Fruit fly (Drosophila melanogaster) whole organism, prepupa: Measurements from ENCODE around the gene FucTA.

Experiments
- Blimp-1 ChIP-seq: fragments of 200-800 bp; sonication (Bioruptor generic); optimal IDR thresholded peaks from 3 replicates; lab custom pipeline; 2017; ENCODE audit warnings: missing biosample characterization, missing genetic modification characterization, mild to moderate bottlenecking, moderate library complexity, missing genetic modification reagents
- CG10669 ChIP-seq: fragments of 200-800 bp; sonication (Bioruptor generic); optimal IDR thresholded peaks from 3 replicates; lab custom pipeline; 2018; ENCODE audit warnings: missing biosample characterization, mild to moderate bottlenecking, missing genetic modification characterization, moderate library complexity
- CG11294 ChIP-seq: fragments of 200-800 bp; sonication (Bioruptor generic); IDR thresholded peaks from 2 replicates; pipeline ENCODE4 v1.3.6; 2022; ENCODE audit warnings: missing biosample characterization, missing genetic modification characterization
- CG1621 ChIP-seq: fragments of 200-800 bp; sonication (Bioruptor generic); optimal IDR thresholded peaks from 3 replicates; lab custom pipeline; 2018; ENCODE audit warnings: missing biosample characterization, mild to moderate bottlenecking, missing genetic modification characterization
- CG16779 ChIP-seq: fragments of 200-800 bp; sonication (Bioruptor generic); optimal IDR thresholded peaks from 3 replicates; lab custom pipeline; 2017; ENCODE audit warnings: missing biosample characterization, mild to moderate bottlenecking, missing genetic modification characterization
- CG3032 ChIP-seq: fragments of 200-800 bp; optimal IDR thresholded peaks from 2 replicates; lab custom pipeline; 2019; ENCODE audit warnings: missing biosample characterization, mild to moderate bottlenecking, missing genetic modification characterization, moderate library complexity
- CG34406 ChIP-seq: fragments of 200-800 bp; sonication (Bioruptor generic); optimal IDR thresholded peaks from 3 replicates; lab custom pipeline; 2016; ENCODE audit warnings: missing biosample characterization, missing genetic modification characterization
- CG3919 ChIP-seq: fragments of 200-800 bp; sonication (Bioruptor generic); optimal IDR thresholded peaks from 3 replicates; lab custom pipeline; 2016; ENCODE audit warnings: missing biosample characterization, missing genetic modification characterization
- CG4318 ChIP-seq: fragments of 200-800 bp; sonication (Bioruptor generic); optimal IDR thresholded peaks from 3 replicates; lab custom pipeline; 2017; ENCODE audit warnings: missing biosample characterization, mild to moderate bottlenecking, missing genetic modification characterization
- CG6163 ChIP-seq: fragments of 200-800 bp; sonication (Bioruptor generic); IDR thresholded peaks from 3 replicates; pipeline ENCODE4 v1.3.6; 2022; ENCODE audit warnings: missing biosample characterization, missing genetic modification characterization
- CG6792 ChIP-seq: fragments of 200-800 bp; sonication (Bioruptor generic); optimal IDR thresholded peaks from 3 replicates; lab custom pipeline; 2016; ENCODE audit warnings: missing biosample characterization, missing genetic modification characterization
- CG6854 ChIP-seq: fragments of 200-800 bp; sonication (Bioruptor generic); optimal IDR thresholded peaks from 2 replicates; lab custom pipeline; 2017; ENCODE audit warnings: missing biosample characterization, mild to moderate bottlenecking, missing genetic modification characterization
- CG7368 ChIP-seq: fragments of 200-800 bp; sonication (Bioruptor generic); optimal IDR thresholded peaks from 3 replicates; lab custom pipeline; 2016; ENCODE audit warnings: missing biosample characterization, missing genetic modification characterization
- CG8632 ChIP-seq: fragments of 200-800 bp; sonication (Bioruptor generic); optimal IDR thresholded peaks from 3 replicates; lab custom pipeline; 2016; ENCODE audit warnings: missing biosample characterization, missing genetic modification characterization
- CG9139 ChIP-seq: fragments of 200-800 bp; sonication (Bioruptor generic); optimal IDR thresholded peaks from 3 replicates; lab custom pipeline; 2017; ENCODE audit warnings: missing biosample characterization, mild to moderate bottlenecking, missing genetic modification characterization
- Eip75B ChIP-seq: fragments of 200-800 bp; sonication (Bioruptor generic); optimal IDR thresholded peaks from 3 replicates; lab custom pipeline; 2016; ENCODE audit warnings: missing biosample characterization, missing genetic modification characterization
- Eip78C ChIP-seq: fragments of 200-800 bp; sonication (Bioruptor generic); peaks from one replicate; lab custom pipeline; 2016; ENCODE audit warnings: missing biosample characterization, missing genetic modification characterization
- Ets96B ChIP-seq: fragments of 200-800 bp; optimal IDR thresholded peaks from 2 replicates; lab custom pipeline; 2019; ENCODE audit warnings: missing biosample characterization, mild to moderate bottlenecking, missing genetic modification characterization, moderate library complexity
- Gug ChIP-seq: fragments of 200-800 bp; sonication (Bioruptor generic); IDR thresholded peaks from 2 replicates; pipeline ENCODE4 v1.3.6; 2022; ENCODE audit warnings: missing biosample characterization, missing genetic modification characterization
- Hr38 ChIP-seq: sonication (Bioruptor generic); optimal IDR thresholded peaks from 2 replicates; lab custom pipeline; 2016; ENCODE audit warnings: missing biosample characterization, missing genetic modification characterization
- Lpt ChIP-seq: fragments of 200-800 bp; sonication (Bioruptor generic); optimal IDR thresholded peaks from 3 replicates; lab custom pipeline; 2016; ENCODE audit warnings: missing biosample characterization, missing genetic modification characterization
- OdsH ChIP-seq: fragments of 200-800 bp; sonication (Bioruptor generic); optimal IDR thresholded peaks from 3 replicates; lab custom pipeline; 2016; ENCODE audit warnings: missing biosample characterization, missing genetic modification characterization
- Smox ChIP-seq: fragments of 200-800 bp; sonication (Bioruptor generic); optimal IDR thresholded peaks from 3 replicates; lab custom pipeline; 2016; ENCODE audit warnings: missing biosample characterization, missing genetic modification characterization
- Sox102F ChIP-seq: fragments of 200-800 bp; sonication (Bioruptor generic); optimal IDR thresholded peaks from 2 replicates; lab custom pipeline; 2016; ENCODE audit warnings: missing biosample characterization, mild to moderate bottlenecking, missing genetic modification characterization
- Sox14 ChIP-seq: fragments of 200-800 bp; sonication (Bioruptor generic); optimal IDR thresholded peaks from 3 replicates; lab custom pipeline; 2016; ENCODE audit warnings: missing biosample characterization, missing genetic modification characterization
- achi ChIP-seq: fragments of 200-800 bp; sonication (Bioruptor generic); optimal IDR thresholded peaks from 3 replicates; lab custom pipeline; 2016; ENCODE audit warnings: missing biosample characterization, missing genetic modification characterization
- cyc ChIP-seq: fragments of 200-800 bp; sonication (Bioruptor generic); optimal IDR thresholded peaks from 3 replicates; lab custom pipeline; 2016; ENCODE audit warnings: missing biosample characterization, missing genetic modification characterization
- dsx ChIP-seq: fragments of 200-800 bp; optimal IDR thresholded peaks from 3 replicates; lab custom pipeline; 2019; ENCODE audit warnings: missing biosample characterization, mild to moderate bottlenecking, missing genetic modification characterization, moderate library complexity; ENCODE audit not compliant: poor library complexity, severe bottlenecking
- eg ChIP-seq: fragments of 200-800 bp; sonication (Bioruptor generic); IDR thresholded peaks from 3 replicates; pipeline ENCODE4 v1.3.6; 2022; ENCODE audit warnings: missing biosample characterization, missing genetic modification characterization
- esn ChIP-seq: fragments of 200-800 bp; sonication (Bioruptor generic); optimal IDR thresholded peaks from 2 replicates; lab custom pipeline; 2016; ENCODE audit warnings: missing biosample characterization, mild to moderate bottlenecking, missing genetic modification characterization, moderate library complexity
- fd85E ChIP-seq: fragments of 200-800 bp; sonication (Bioruptor generic); optimal IDR thresholded peaks from 3 replicates; lab custom pipeline; 2016; ENCODE audit warnings: missing biosample characterization, missing genetic modification characterization
- fkh ChIP-seq: fragments of 200-800 bp; sonication (Bioruptor generic); optimal IDR thresholded peaks from 3 replicates; lab custom pipeline; 2017; ENCODE audit warnings: missing biosample characterization, mild to moderate bottlenecking, missing genetic modification characterization, moderate library complexity
- lz ChIP-seq: fragments of 200-800 bp; sonication (Bioruptor generic); optimal IDR thresholded peaks from 3 replicates; lab custom pipeline; 2016; ENCODE audit warnings: missing biosample characterization, missing genetic modification characterization
- net ChIP-seq: fragments of 200-800 bp; sonication (Bioruptor generic); optimal IDR thresholded peaks from 3 replicates; lab custom pipeline; 2016; ENCODE audit warnings: missing biosample characterization, missing genetic modification characterization
- pdm3 ChIP-seq: fragments of 200-800 bp; sonication (Bioruptor generic); optimal IDR thresholded peaks from 3 replicates; lab custom pipeline; 2016; ENCODE audit warnings: missing biosample characterization, missing genetic modification characterization
- spab ChIP-seq: fragments of 200-800 bp; sonication (Bioruptor generic); optimal IDR thresholded peaks from 2 replicates; lab custom pipeline; 2017; ENCODE audit warnings: missing biosample characterization, mild to moderate bottlenecking, missing genetic modification characterization, missing genetic modification reagents
- svp ChIP-seq: fragments of 200-800 bp; sonication (Bioruptor generic); peaks from one replicate; lab custom pipeline; 2016; ENCODE audit warnings: missing biosample characterization, missing genetic modification characterization
- topi ChIP-seq: fragments of 200-800 bp; sonication (Bioruptor generic); optimal IDR thresholded peaks from 3 replicates; lab custom pipeline; 2016; ENCODE audit warnings: missing biosample characterization, missing genetic modification characterization
- vri ChIP-seq: fragments of 200-800 bp; sonication (Bioruptor generic); optimal IDR thresholded peaks from 3 replicates; lab custom pipeline; 2016; ENCODE audit warnings: missing biosample characterization, mild to moderate bottlenecking, missing genetic modification characterization

The FucTA gene

dm6 chr3L:15136659-15137572 lies 10.0 kb upstream of the FucTA start, which contains the start of gene CG12316 (continued):
- TF ChIP-seq CG8632 (GFP tag; lab: Kevin White, UChicago) (peak; percentile 94), CG16779 (tag; lab: Kevin White, UChicago) (peak; percentile 93), CG6163 (peak; percentile 95), CG11294 (GFP tag; lab: Robert Waterston, UW) (peak; percentile 72), CG6792 (peak; percentile 95), Sox14 (GFP tag; lab: Kevin White, UChicago) (peak; percentile 97), achi (GFP tag; lab: Kevin White, UChicago) (peak; percentile 95), lz (GFP tag; lab: Kevin White, UChicago) (peak; percentile 98), spab (GFP tag; lab: Kevin White, UChicago) (peak; percentile 94), topi (GFP tag; lab: Kevin White, UChicago) (peak; percentile 97), CG34406 (peak; percentile 94)

DNA sequence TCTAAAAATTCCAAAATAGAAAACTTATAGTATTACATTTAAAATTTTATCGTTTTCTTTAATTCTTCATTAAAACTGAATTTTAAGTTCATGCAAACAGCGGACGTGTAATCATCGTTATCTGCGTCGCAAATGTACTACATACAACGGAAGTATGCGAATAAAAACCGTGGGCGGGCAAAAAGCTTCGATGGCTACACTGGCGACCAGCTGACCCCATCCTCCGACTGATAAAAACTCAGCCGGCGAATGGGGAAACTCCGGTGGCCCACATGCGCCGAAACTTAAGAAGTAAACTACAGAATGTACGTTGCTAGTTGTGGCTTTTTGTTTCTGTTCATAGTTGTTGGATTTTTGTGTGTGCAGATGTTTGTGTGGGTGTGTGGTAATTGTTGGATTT lies 9.1 kb upstream of the FucTA start:
- TF ChIP-seq Ets96B (tag; lab: Kevin White, UChicago) (no peak), fd85E (GFP tag; lab: Kevin White, UChicago) (no peak), Gug (GFP tag; lab: Robert Waterston, UW) (no peak), lz (GFP tag; lab: Kevin White, UChicago) (no peak), CG7368 (no peak), vri (GFP tag; lab: Kevin White, UChicago) (no peak), svp (GFP tag; lab: Kevin White, UChicago) (peak; percentile 78), Eip78C (peak; percentile 19), CG10669 (GFP tag; lab: Kevin White, UChicago) (no peak), CG6854 (GFP tag; lab: Kevin White, UChicago) (no peak), net (no peak), Sox14 (GFP tag; lab: Kevin White, UChicago) (no peak)
- TF ChIP-seq, all 60 proteins: peak for 2

dm6 chr3L:15140268-15140957 lies 6.5 kb upstream of the FucTA start:
- no peak for TF ChIP-seq Eip75B (GFP tag; lab: Kevin White, UChicago)
- TF ChIP-seq vri (GFP tag; lab: Kevin White, UChicago), result peak; percentile 96
- peak; percentile 64 for TF ChIP-seq svp (GFP tag; lab: Kevin White, UChicago)
- TF ChIP-seq Eip78C, result peak; percentile 41
- TF ChIP-seq Gug (GFP tag; lab: Robert Waterston, UW), result no peak
- peak; percentile 19; the same call in 1 of the 3 replicates for TF ChIP-seq CG6163
- TF ChIP-seq eg, result peak; percentile 34; the same call in 1 of the 3 replicates

DNA sequence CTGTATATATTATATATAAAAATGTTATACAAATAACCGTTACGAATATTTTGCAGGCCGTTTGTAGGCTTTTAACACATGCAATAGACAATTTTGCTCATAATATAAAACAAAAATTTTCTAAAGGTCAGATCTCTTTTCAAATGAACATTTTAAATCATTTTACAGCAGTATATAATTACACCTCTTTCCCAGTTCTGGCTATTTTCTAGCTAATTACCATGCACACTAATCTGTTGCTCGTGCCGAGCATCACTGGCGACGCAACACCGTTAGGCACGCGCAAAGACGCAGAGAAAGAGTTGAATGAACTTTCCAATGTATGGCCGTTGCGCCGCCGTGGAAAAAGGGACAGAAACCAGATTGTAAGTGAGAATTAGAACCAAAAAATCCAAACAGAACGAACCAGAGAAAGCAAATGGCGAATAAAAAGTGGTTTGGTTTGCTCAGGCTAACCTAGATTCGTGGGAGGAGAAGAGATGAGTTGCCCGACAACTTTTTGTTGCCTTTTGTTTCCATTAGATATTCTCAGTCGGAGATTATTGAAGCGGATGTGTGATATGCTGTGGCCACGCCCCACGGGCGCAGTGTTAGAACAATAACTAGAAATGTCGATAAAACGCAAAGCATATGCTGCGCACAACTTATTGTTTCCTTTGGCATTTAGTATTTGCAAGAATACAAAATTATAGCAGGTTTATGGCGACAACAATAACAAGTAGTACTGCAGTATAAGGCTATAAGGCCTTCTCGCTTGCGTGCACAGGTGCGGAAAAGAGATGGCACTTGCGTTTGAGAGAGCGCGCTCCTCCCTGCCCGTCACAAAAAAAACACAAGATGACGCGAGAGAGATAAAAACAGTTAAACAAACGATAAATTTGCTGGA lies 5.6 kb upstream of the FucTA start:
- TF ChIP-seq CG4318 (GFP tag; lab: Kevin White, UChicago) (no peak), CG1621 (tag; lab: Kevin White, UChicago) (peak; percentile 14), CG9139 (GFP tag; lab: Kevin White, UChicago) (no peak), pdm3 (GFP tag; lab: Kevin White, UChicago) (no peak), CG11294 (GFP tag; lab: Robert Waterston, UW) (no peak), Eip78C (peak; percentile 62), lz (GFP tag; lab: Kevin White, UChicago) (no peak), Hr38 (GFP tag; lab: Kevin White, UChicago) (no peak), fkh (GFP tag; lab: Kevin White, UChicago) (peak; percentile 59), Smox (GFP tag; lab: Kevin White, UChicago) (peak; percentile 9), CG3919 (GFP tag; lab: Kevin White, UChicago) (peak; percentile 25), topi (GFP tag; lab: Kevin White, UChicago) (no peak), dsx (GFP tag; lab: Kevin White, UChicago) (no peak), eg (peak; percentile 50), Lpt (GFP tag; lab: Kevin White, UChicago) (peak; percentile 61), CG16779 (tag; lab: Kevin White, UChicago) (no peak), Sox102F (GFP tag; lab: Kevin White, UChicago) (no peak), cyc (GFP tag; lab: Kevin White, UChicago) (no peak), OdsH (GFP tag; lab: Kevin White, UChicago) (no peak), CG6792 (no peak), net (peak; percentile 54), CG3032 (tag; lab: Kevin White, UChicago) (no peak), esn (peak; percentile 46), CG8632 (GFP tag; lab: Kevin White, UChicago) (no peak), Blimp-1 (GFP tag; lab: Kevin White, UChicago) (no peak)
